Fruit fly (Drosophila melanogaster): Measurements from ENCODE around the gene Pli.
A peak's percentile ranks its signal among the peaks of the same experiment; 100 is the strongest.

The Pli gene

dm6 chr3R:23933684-23934575, 44.1 kb upstream of the Pli start, which contains the start of gene CG5854 (continued):
- TF ChIP-seq CG8290 (GFP tag; optimal IDR thresholded peaks at IDR 0.05) (no peak), CG8290 (tag; optimal IDR thresholded peaks at IDR 0.05) (peak in 1 of 2 experiments; percentile 90), HLH54F (GFP tag; optimal IDR thresholded peaks at IDR 0.05) (peak; percentile 38), CG7357 (GFP tag; IDR thresholded peaks at IDR 0.05) (0 out of 3 replicates have a peak, but pooled peaks have one; percentile 34), CG2889 (GFP tag; IDR thresholded peaks at IDR 0.05) (0 out of 3 replicates have a peak, but pooled peaks have one; percentile 44), ci (GFP tag; IDR thresholded peaks at IDR 0.05) (peak; percentile 92), dati (GFP tag; IDR thresholded peaks at IDR 0.05) (peak; percentile 55; the same call in 1 of the 2 replicates), stwl (tag; optimal IDR thresholded peaks at IDR 0.05) (peak; percentile 36), CG2678 (tag; optimal IDR thresholded peaks at IDR 0.05) (peak; percentile 76), CG14050 (GFP tag; IDR thresholded peaks at IDR 0.05) (peak; percentile 35; the same call in 1 of the 3 replicates), Doc3 (GFP tag; IDR thresholded peaks at IDR 0.05; ENCODE audit: partially characterized antibody) (no peak), CG18599 (GFP tag; optimal IDR thresholded peaks at IDR 0.05) (peak; percentile 86), sc (optimal IDR thresholded peaks at IDR 0.05) (no peak), sc (GFP tag; optimal IDR thresholded peaks at IDR 0.05) (peak; percentile 62), Dref (GFP tag; IDR thresholded peaks at IDR 0.05) (no peak), ERR (GFP tag; optimal IDR thresholded peaks at IDR 0.05) (peak; percentile 19), cg (GFP tag; optimal IDR thresholded peaks at IDR 0.05) (no peak), pfk (GFP tag; optimal IDR thresholded peaks at IDR 0.05) (no peak), E2f2 (GFP tag; IDR thresholded peaks at IDR 0.05) (peak; percentile 97), zen (tag; optimal IDR thresholded peaks at IDR 0.05) (peak; percentile 11), CG6272 (GFP tag; IDR thresholded peaks at IDR 0.05) (0 out of 2 replicates have a peak, but pooled peaks have one; percentile 42), CG5953 (GFP tag; IDR thresholded peaks at IDR 0.05) (0 out of 2 replicates have a peak, but pooled peaks have one; percentile 48), CG9215 (GFP tag; IDR thresholded peaks at IDR 0.05) (0 out of 2 replicates have a peak, but pooled peaks have one; percentile 12), dm (GFP tag; optimal IDR thresholded peaks at IDR 0.05) (peak; percentile 4), CG6791 (GFP tag; IDR thresholded peaks at IDR 0.05; ENCODE audit: partially characterized antibody) (no peak), fd3F (GFP tag; optimal IDR thresholded peaks at IDR 0.05) (peak; percentile 21), CG12744 (GFP tag; optimal IDR thresholded peaks at IDR 0.05) (peak; percentile 27), p53 (GFP tag; optimal IDR thresholded peaks at IDR 0.05) (peak; percentile 6), Hr39 (optimal IDR thresholded peaks at IDR 0.05) (no peak), CG18764 (GFP tag; optimal IDR thresholded peaks at IDR 0.05) (peak; percentile 45), chm (GFP tag; IDR thresholded peaks at IDR 0.05) (peak; percentile 89), Awh (GFP tag; IDR thresholded peaks at IDR 0.05) (peak; percentile 92), CG1529 (GFP tag; optimal IDR thresholded peaks at IDR 0.05) (peak; percentile 77), CG7372 (GFP tag; IDR thresholded peaks at IDR 0.05) (no peak), Bgb (GFP tag; IDR thresholded peaks at IDR 0.05; ENCODE audit: partially characterized antibody) (no peak), corto (GFP tag; optimal IDR thresholded peaks at IDR 0.05) (no peak), CG14860 (GFP tag; IDR thresholded peaks at IDR 0.05; ENCODE audit: partially characterized antibody) (no peak), NfI (GFP tag; optimal IDR thresholded peaks at IDR 0.05) (peak; percentile 82), scrt (GFP tag; optimal IDR thresholded peaks at IDR 0.05) (no peak), Atf3 (GFP tag; optimal IDR thresholded peaks at IDR 0.05) (peak; percentile 56), emc (GFP tag; optimal IDR thresholded peaks at IDR 0.05) (no peak), Sry-β (GFP tag; optimal IDR thresholded peaks at IDR 0.05) (no peak), dpn (GFP tag; optimal IDR thresholded peaks at IDR 0.05) (peak; percentile 54 to 85), cad (GFP tag; optimal IDR thresholded peaks at IDR 0.05) (no peak), CG13424 (tag; optimal IDR thresholded peaks at IDR 0.05) (peak; percentile 69), exex (tag; optimal IDR thresholded peaks at IDR 0.05) (no peak), luna (GFP tag; optimal IDR thresholded peaks at IDR 0.05) (peak; percentile 50), run (tag; optimal IDR thresholded peaks at IDR 0.05) (peak; percentile 38), CG10654 (GFP tag; optimal IDR thresholded peaks at IDR 0.05) (peak; percentile 66)

Data from whole organism, embryonic.